Worm (Caenorhabditis elegans) whole organism, young adult: ENCODE measurements around the gene Y50D4B.1.

ENCODE experiments used
- ceh-40 ChIP-seq: fragments of 200-800 bp; sonication (Bioruptor generic); IDR thresholded peaks from 2 replicates; pipeline ENCODE4 v1.3.6; 2022; ENCODE audit warnings: missing genetic modification characterization, missing compliant biosample characterization
- dpl-1 ChIP-seq: fragments of 150-350 bp; optimal IDR thresholded peaks from 2 replicates; lab custom pipeline; 2014; ENCODE audit warnings: missing biosample characterization, missing genetic modification reagents, missing genetic modification characterization
- egl-18 ChIP-seq: fragments of 200-800 bp; sonication (Bioruptor generic); IDR thresholded peaks from 2 replicates; pipeline ENCODE4 v1.3.6; 2022; ENCODE audit warnings: missing genetic modification reagents, missing genetic modification characterization, missing compliant biosample characterization
- hlh-12 ChIP-seq: sonication (generic microtip); optimal IDR thresholded peaks from 2 replicates; lab custom pipeline; 2016; ENCODE audit warnings: missing genetic modification characterization, missing compliant biosample characterization
- let-607 ChIP-seq, 2 experiments: fragments of 200-800 bp in 1 of 2; sonication (Bioruptor generic) in 1 of 2; sonication (generic microtip) in 1 of 2; optimal IDR thresholded peaks; 2 replicates each; lab custom pipeline; 2016 to 2018; ENCODE audit warnings: mild to moderate bottlenecking in 2 of 2, missing compliant biosample characterization in 2 of 2, missing genetic modification characterization in 2 of 2, moderate library complexity in 2 of 2, missing genotype in 1 of 2
- mxl-1 ChIP-seq: sonication (generic microtip); optimal IDR thresholded peaks from 2 replicates; lab custom pipeline; 2016; ENCODE audit warnings: missing genetic modification characterization, missing compliant biosample characterization
- nfyb-1 ChIP-seq: fragments of 200-800 bp; sonication (Bioruptor generic); IDR thresholded peaks from 2 replicates; pipeline ENCODE4 v1.3.6; 2022; ENCODE audit warnings: missing genetic modification reagents, missing genetic modification characterization, missing compliant biosample characterization
- repo-1 ChIP-seq: sonication (generic microtip); optimal IDR thresholded peaks from 2 replicates; lab custom pipeline; 2017; ENCODE audit warnings: mild to moderate bottlenecking, missing genetic modification characterization, missing compliant biosample characterization
- snpc-1.3 ChIP-seq: sonication (generic microtip); optimal IDR thresholded peaks from 2 replicates; lab custom pipeline; 2017; ENCODE audit warnings: missing genetic modification characterization, mild to moderate bottlenecking, missing compliant biosample characterization, antibody characterized with exemption, moderate library complexity, missing genotype, missing genetic modification reagents; ENCODE audit not compliant: insufficient read depth

ce11 chrV:1067468-1067867, 45.3 kb upstream of the Y50D4B.1 start, which contains the start of gene K10C9.7:
- TF ChIP-seq nfyb-1 (GFP tag; lab: Robert Waterston, UW) (no peak), egl-18 (GFP tag; lab: Robert Waterston, UW) (no peak), hlh-12 (tag; lab: Kevin White, UChicago) (no peak), ceh-40 (GFP tag; lab: Robert Waterston, UW) (no peak), repo-1 (no peak), mxl-1 (no peak), dpl-1 (no peak), snpc-1.3 (tag; lab: Kevin White, UChicago) (no peak), let-607 (tag; optimal IDR thresholded peaks at IDR 0.05; lab: Kevin White, UChicago) (no peak)
